Worm (Caenorhabditis elegans) whole organism, midembryonic: ENCODE results near the gene Y60A3A.19.

Experiments used
- T22C8.4 ChIP-seq: fragments of 200-800 bp; sonication (Bioruptor generic); IDR thresholded peaks from 2 replicates; pipeline ENCODE4 v1.3.6; 2022; ENCODE audit warnings: missing genetic modification characterization, missing compliant biosample characterization
- cog-1 ChIP-seq: sonication (generic microtip); optimal IDR thresholded peaks from 2 replicates; lab custom pipeline; 2016; ENCODE audit warnings: missing genetic modification characterization, missing compliant biosample characterization
- flt-1 ChIP-seq: fragments of 200-800 bp; sonication (Bioruptor generic); IDR thresholded peaks from 2 replicates; pipeline ENCODE4 v1.3.6; 2022; ENCODE audit warnings: missing genetic modification characterization, missing compliant biosample characterization
- klf-2 ChIP-seq: fragments of 200-800 bp; sonication (Bioruptor generic); conservative IDR thresholded peaks from 2 replicates; pipeline ENCODE4 v1.3.6; 2022; ENCODE audit warnings: missing genetic modification reagents, missing genetic modification characterization, missing compliant biosample characterization
- ref-1 ChIP-seq: fragments of 200-800 bp; sonication (Bioruptor generic); conservative IDR thresholded peaks from 2 replicates; pipeline ENCODE4 v1.3.6; 2022; ENCODE audit warnings: missing genetic modification reagents, missing genetic modification characterization, missing compliant biosample characterization
- tab-1 ChIP-seq: fragments of 200-800 bp; sonication (Bioruptor generic); IDR thresholded peaks from 2 replicates; pipeline ENCODE4 v1.3.6; 2022; ENCODE audit warnings: missing genetic modification characterization, missing compliant biosample characterization
- ztf-23 ChIP-seq: fragments of 200-800 bp; sonication (Bioruptor generic); IDR thresholded peaks from 2 replicates; pipeline ENCODE4 v1.3.6; 2022; ENCODE audit warnings: missing genetic modification reagents, missing genetic modification characterization, missing compliant biosample characterization
- ztf-29 ChIP-seq: fragments of 200-800 bp; sonication (Bioruptor generic); IDR thresholded peaks from 2 replicates; pipeline ENCODE4 v1.3.6; 2022; ENCODE audit warnings: missing genetic modification reagents, missing genetic modification characterization, missing compliant biosample characterization

DNA sequence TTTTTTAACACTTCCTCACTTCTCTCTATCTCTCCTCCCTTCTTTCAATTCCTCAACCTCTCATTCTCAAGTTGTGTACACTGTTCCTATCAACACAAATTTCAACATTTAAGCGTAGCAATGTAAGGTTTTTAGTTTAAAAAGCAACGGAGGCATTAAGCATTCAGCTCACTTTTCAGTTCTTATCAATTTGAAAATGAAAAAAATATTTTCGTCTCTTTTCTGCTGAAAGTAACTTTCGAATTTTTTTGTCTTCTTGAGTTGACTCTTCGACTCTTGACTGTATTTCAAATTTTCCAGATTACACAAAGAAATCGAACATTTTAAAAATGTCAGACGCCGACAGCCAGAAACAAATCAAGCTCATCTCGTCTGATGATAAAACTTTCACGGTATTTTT, 7.6 kb downstream of the Y60A3A.19 start, which contains the start of gene skr-4:
- TF ChIP-seq flt-1 (GFP tag; lab: Robert Waterston, UW) (no peak), cog-1 (tag; lab: Kevin White, UChicago) (no peak), ztf-29 (GFP tag; lab: Robert Waterston, UW) (no peak), tab-1 (GFP tag; lab: Robert Waterston, UW) (no peak), T22C8.4 (GFP tag; lab: Robert Waterston, UW) (no peak), ref-1 (GFP tag; lab: Robert Waterston, UW) (no peak), klf-2 (GFP tag; lab: Robert Waterston, UW) (no peak), ztf-23 (no peak)
